Worm (Caenorhabditis elegans) whole organism, late embryonic: ENCODE results near the gene pod-1.

Experiments used
- Y22D7AL.16 ChIP-seq: sonication (generic microtip); optimal IDR thresholded peaks from 2 replicates; lab custom pipeline; 2016; ENCODE audit warnings: missing genetic modification characterization, missing compliant biosample characterization
- ama-1 ChIP-seq: fragments of 150-350 bp; optimal IDR thresholded peaks from 2 replicates; lab custom pipeline; 2014
- ceh-24 ChIP-seq: sonication (generic microtip); optimal IDR thresholded peaks from 2 replicates; lab custom pipeline; 2016; ENCODE audit warnings: mild to moderate bottlenecking, missing genetic modification characterization, missing compliant biosample characterization
- eyg-1 ChIP-seq: sonication (generic microtip); optimal IDR thresholded peaks from 2 replicates; lab custom pipeline; 2016; ENCODE audit warnings: missing genotype, missing genetic modification characterization, missing compliant biosample characterization
- fkh-6 ChIP-seq: sonication (generic microtip); optimal IDR thresholded peaks from 2 replicates; lab custom pipeline; 2016; ENCODE audit warnings: missing genetic modification characterization, missing compliant biosample characterization
- madf-2 ChIP-seq: sonication (generic microtip); optimal IDR thresholded peaks from 2 replicates; lab custom pipeline; 2017; ENCODE audit warnings: missing genetic modification characterization, missing compliant biosample characterization
- pag-3 ChIP-seq: sonication (generic microtip); optimal IDR thresholded peaks from 2 replicates; lab custom pipeline; 2016; ENCODE audit warnings: missing compliant biosample characterization, missing genetic modification characterization, borderline replicate concordance

DNA sequence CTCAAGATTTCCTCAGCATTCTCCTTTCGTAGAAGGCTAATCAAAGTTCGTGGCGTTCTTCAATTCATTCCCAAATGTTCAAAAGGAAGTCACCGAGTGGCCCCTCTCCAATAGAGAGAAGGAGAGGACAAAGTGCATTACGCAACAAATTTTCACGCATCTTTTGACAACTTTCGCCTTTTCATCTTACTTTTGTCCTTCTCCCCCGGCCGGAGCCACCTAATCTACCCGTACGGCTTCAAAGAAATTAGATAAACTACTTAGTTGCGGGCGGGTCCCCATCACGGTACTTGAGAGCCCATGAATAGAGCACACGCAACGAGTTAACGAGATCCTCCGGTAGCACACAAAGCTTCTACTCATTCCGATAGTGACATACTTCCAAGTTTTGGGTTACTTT is 2.8 kb upstream of the pod-1 start:
- no peak for TF ChIP-seq ceh-24
- TF ChIP-seq fkh-6 (tag; lab: Kevin White, UChicago): no peak
- no peak for TF ChIP-seq madf-2 (tag; lab: Kevin White, UChicago)
- no peak for TF ChIP-seq eyg-1 (tag; lab: Kevin White, UChicago)
- no peak for TF ChIP-seq pag-3
- no peak for TF ChIP-seq ama-1 (lab: Kevin White, UChicago)
- TF ChIP-seq Y22D7AL.16 (tag; lab: Kevin White, UChicago): no peak
